Fruit fly (Drosophila melanogaster): ENCODE data around the gene Spg7.
A peak's percentile ranks its signal among the peaks of the same experiment; 100 is the strongest.

The Spg7 gene

dm6 chrX:2647472-2647883, 50.5 kb downstream of the Spg7 start (continued):
- no peak for TF ChIP-seq amos (GFP tag; IDR thresholded peaks at IDR 0.05; ENCODE audit: partially characterized antibody)
- peak; percentile 5 for TF ChIP-seq Lhr (GFP tag; optimal IDR thresholded peaks at IDR 0.05)
- TF ChIP-seq maf-S (GFP tag; optimal IDR thresholded peaks at IDR 0.05) = peak; percentile 58
- peak; percentile 68 for TF ChIP-seq CG9817 (tag; optimal IDR thresholded peaks at IDR 0.05)
- TF ChIP-seq CG11456 (GFP tag; IDR thresholded peaks at IDR 0.05) = 0 out of 3 replicates have a peak, but pooled peaks have one; percentile 13
- TF ChIP-seq Elba2 (GFP tag; optimal IDR thresholded peaks at IDR 0.05) = no peak
- TF ChIP-seq Ssrp (tag; optimal IDR thresholded peaks at IDR 0.05) = peak; percentile 58
- peak; percentile 59 for TF ChIP-seq CG17829 (tag; optimal IDR thresholded peaks at IDR 0.05)
- peak; percentile 49 for TF ChIP-seq CG7556 (GFP tag; optimal IDR thresholded peaks at IDR 0.05)
- TF ChIP-seq CG4854 (GFP tag; optimal IDR thresholded peaks at IDR 0.05) = no peak
- no peak for TF ChIP-seq Sry-β (GFP tag; optimal IDR thresholded peaks at IDR 0.05)
- TF ChIP-seq CG12104 (GFP tag; optimal IDR thresholded peaks at IDR 0.05) = peak; percentile 28
- peak; percentile 33 for TF ChIP-seq CG14710 (tag; optimal IDR thresholded peaks at IDR 0.05)
- peak; percentile 29; the same call in 1 of the 3 replicates for TF ChIP-seq jigr1 (GFP tag; IDR thresholded peaks at IDR 0.05)
- no peak for TF ChIP-seq CG6254 (GFP tag; optimal IDR thresholded peaks at IDR 0.05)
- TF ChIP-seq sd (tag; optimal IDR thresholded peaks at IDR 0.05) = peak; percentile 32
- peak; percentile 56 for TF ChIP-seq bab2 (GFP tag; optimal IDR thresholded peaks at IDR 0.05)
- TF ChIP-seq scrt (GFP tag; optimal IDR thresholded peaks at IDR 0.05) = peak; percentile 34
- peak; percentile 24 for TF ChIP-seq CG13894 (tag; optimal IDR thresholded peaks at IDR 0.05)
- TF ChIP-seq MESR4 (GFP tag; optimal IDR thresholded peaks at IDR 0.05) = no peak
- no peak for TF ChIP-seq CG7271 (tag; optimal IDR thresholded peaks at IDR 0.05)
- no peak for TF ChIP-seq klu (GFP tag; IDR thresholded peaks at IDR 0.05)
- TF ChIP-seq CoRest (tag; optimal IDR thresholded peaks at IDR 0.05) = peak; percentile 68
- peak; percentile 44 for TF ChIP-seq Dad (GFP tag; optimal IDR thresholded peaks at IDR 0.05)
- no peak for TF ChIP-seq CG9797 (GFP tag; optimal IDR thresholded peaks at IDR 0.05)
- peak; percentile 64 for TF ChIP-seq CG31441 (GFP tag; IDR thresholded peaks at IDR 0.05)
- TF ChIP-seq schlank (tag; optimal IDR thresholded peaks at IDR 0.05) = peak; percentile 27
- TF ChIP-seq ftz-f1 (GFP tag; optimal IDR thresholded peaks at IDR 0.05) = no peak
- no peak for TF ChIP-seq Dref (GFP tag; IDR thresholded peaks at IDR 0.05)
- TF ChIP-seq Gsc (GFP tag; IDR thresholded peaks at IDR 0.05) = no peak
- TF ChIP-seq Nf-YA (GFP tag; IDR thresholded peaks at IDR 0.05) = no peak
- TF ChIP-seq Drgx (GFP tag; IDR thresholded peaks at IDR 0.05) = peak; percentile 89
- peak; percentile 39 for TF ChIP-seq CG9876 (GFP tag; optimal IDR thresholded peaks at IDR 0.05)
- TF ChIP-seq sens (GFP tag) = peak; percentile 94
- TF ChIP-seq Max (GFP tag; optimal IDR thresholded peaks at IDR 0.05) = no peak
- peak; percentile 24 for TF ChIP-seq CG16815 (GFP tag; optimal IDR thresholded peaks at IDR 0.05)
- no peak for TF ChIP-seq CG17912 (GFP tag; optimal IDR thresholded peaks at IDR 0.05)
- TF ChIP-seq CG3726 (GFP tag; IDR thresholded peaks at IDR 0.05) = no peak
- peak; percentile 38 for TF ChIP-seq CG12744 (GFP tag; optimal IDR thresholded peaks at IDR 0.05)
- peak; percentile 11 for TF ChIP-seq trh (GFP tag; optimal IDR thresholded peaks at IDR 0.05)
- peak; percentile 11 for TF ChIP-seq dmrt11E (tag; optimal IDR thresholded peaks at IDR 0.05)
- peak; percentile 26 for TF ChIP-seq Deaf1 (tag; optimal IDR thresholded peaks at IDR 0.05)
- TF ChIP-seq CG14441 (GFP tag; IDR thresholded peaks at IDR 0.05) = peak; percentile 51
- peak; percentile 63; the same call in 1 of the 2 replicates for TF ChIP-seq sob (GFP tag; IDR thresholded peaks at IDR 0.05)
- peak; percentile 34; the same call in 1 of the 3 replicates for TF ChIP-seq B-H1 (GFP tag; IDR thresholded peaks at IDR 0.05)
- peak; percentile 31 for TF ChIP-seq Camta (GFP tag; optimal IDR thresholded peaks at IDR 0.05)
- TF ChIP-seq B-H2 (GFP tag; optimal IDR thresholded peaks at IDR 0.05) = peak; percentile 37
- TF ChIP-seq Sox100B (GFP tag; optimal IDR thresholded peaks at IDR 0.05) = peak; percentile 54
- peak; percentile 57 for TF ChIP-seq CG5180 (GFP tag; optimal IDR thresholded peaks at IDR 0.05)
- TF ChIP-seq inv (GFP tag; IDR thresholded peaks at IDR 0.05; ENCODE audit: partially characterized antibody) = no peak
- TF ChIP-seq Atf3 (GFP tag; optimal IDR thresholded peaks at IDR 0.05) = no peak

Measured in whole organism, embryonic.